Worm (Caenorhabditis elegans) whole organism, midembryonic: ENCODE results near the gene catp-4.

Experiments used
- T22C8.4 ChIP-seq: fragments of 200-800 bp; sonication (Bioruptor generic); IDR thresholded peaks from 2 replicates; pipeline ENCODE4 v1.3.6; 2022; ENCODE audit warnings: missing genetic modification characterization, missing compliant biosample characterization
- cog-1 ChIP-seq: sonication (generic microtip); optimal IDR thresholded peaks from 2 replicates; lab custom pipeline; 2016; ENCODE audit warnings: missing genetic modification characterization, missing compliant biosample characterization
- flt-1 ChIP-seq: fragments of 200-800 bp; sonication (Bioruptor generic); IDR thresholded peaks from 2 replicates; pipeline ENCODE4 v1.3.6; 2022; ENCODE audit warnings: missing genetic modification characterization, missing compliant biosample characterization
- klf-2 ChIP-seq: fragments of 200-800 bp; sonication (Bioruptor generic); conservative IDR thresholded peaks from 2 replicates; pipeline ENCODE4 v1.3.6; 2022; ENCODE audit warnings: missing genetic modification reagents, missing genetic modification characterization, missing compliant biosample characterization
- med-1 ChIP-seq: sonication (generic microtip); optimal IDR thresholded peaks from 2 replicates; lab custom pipeline; 2017; ENCODE audit warnings: missing genetic modification characterization, mild to moderate bottlenecking, missing compliant biosample characterization, antibody characterized with exemption, missing genetic modification reagents; ENCODE audit not compliant: insufficient read depth
- ref-1 ChIP-seq: fragments of 200-800 bp; sonication (Bioruptor generic); conservative IDR thresholded peaks from 2 replicates; pipeline ENCODE4 v1.3.6; 2022; ENCODE audit warnings: missing genetic modification reagents, missing genetic modification characterization, missing compliant biosample characterization
- tab-1 ChIP-seq: fragments of 200-800 bp; sonication (Bioruptor generic); IDR thresholded peaks from 2 replicates; pipeline ENCODE4 v1.3.6; 2022; ENCODE audit warnings: missing genetic modification characterization, missing compliant biosample characterization
- ztf-23 ChIP-seq: fragments of 200-800 bp; sonication (Bioruptor generic); IDR thresholded peaks from 2 replicates; pipeline ENCODE4 v1.3.6; 2022; ENCODE audit warnings: missing genetic modification reagents, missing genetic modification characterization, missing compliant biosample characterization

DNA sequence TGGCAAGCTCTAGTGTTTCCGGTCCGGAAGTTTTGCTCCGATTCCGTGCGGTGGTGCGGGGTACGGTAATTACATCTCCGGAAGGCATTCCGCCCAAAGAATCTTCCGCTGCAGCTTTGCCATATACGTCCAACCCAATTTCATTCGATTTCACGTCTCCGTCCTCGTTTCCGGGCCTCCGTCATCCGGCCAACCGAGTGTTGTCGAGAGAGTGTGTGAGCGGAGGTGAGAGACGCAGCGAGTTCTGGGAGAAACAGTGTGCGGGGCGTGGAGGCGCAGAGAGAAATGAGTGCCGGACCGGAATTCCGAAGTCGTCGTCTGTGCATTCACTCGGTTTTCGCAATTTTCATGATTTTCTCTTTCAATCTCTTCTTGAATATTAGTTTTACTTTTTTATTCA is 24.1 kb upstream of the catp-4 start:
- TF ChIP-seq cog-1 (tag; lab: Kevin White, UChicago): no peak
- no peak for TF ChIP-seq ztf-23
- TF ChIP-seq flt-1 (GFP tag; lab: Robert Waterston, UW): no peak
- no peak for TF ChIP-seq ref-1
- no peak for TF ChIP-seq med-1
- no peak for TF ChIP-seq T22C8.4
- no peak for TF ChIP-seq klf-2 (GFP tag; lab: Robert Waterston, UW)
- no peak for TF ChIP-seq tab-1 (GFP tag; lab: Robert Waterston, UW)
